Worm (Caenorhabditis elegans): ENCODE results near the gene tgn-38.

ce11 chrIV:12005090-12005770 lies 23.7 kb downstream of the tgn-38 start:
- no peak for TF ChIP-seq ama-1 (optimal IDR thresholded peaks at IDR 0.05)
- TF ChIP-seq ceh-13 (GFP tag; optimal IDR thresholded peaks at IDR 0.05), result no peak
- no peak for TF ChIP-seq aly-1 (tag; optimal IDR thresholded peaks at IDR 0.05)
- no peak for TF ChIP-seq pes-1 (GFP tag; IDR thresholded peaks at IDR 0.05)
- TF ChIP-seq tbx-37 (GFP tag; conservative IDR thresholded peaks at IDR 0.05), result no peak
- TF ChIP-seq scrt-1 (GFP tag; IDR thresholded peaks at IDR 0.05), result no peak
- no peak for TF ChIP-seq ceh-36 (tag; optimal IDR thresholded peaks at IDR 0.05)
- TF ChIP-seq ets-7 (tag; optimal IDR thresholded peaks at IDR 0.05), result no peak
- TF ChIP-seq hmbx-1 (tag; optimal IDR thresholded peaks at IDR 0.05), result no peak
- TF ChIP-seq flt-1 (GFP tag; IDR thresholded peaks at IDR 0.05), result no peak
